Worm (Caenorhabditis elegans) whole organism, early embryonic: ENCODE results near the gene cept-1.

Experiments
- F13C5.2 ChIP-seq: sonication (generic microtip); optimal IDR thresholded peaks from 2 replicates; lab custom pipeline; 2017; ENCODE audit warnings: mild to moderate bottlenecking, missing genetic modification characterization, inconsistent platforms, missing compliant biosample characterization
- aly-1 ChIP-seq: sonication (generic microtip); optimal IDR thresholded peaks from 2 replicates; lab custom pipeline; 2016; ENCODE audit warnings: missing genetic modification characterization, missing compliant biosample characterization
- ama-1 ChIP-seq: fragments of 150-350 bp; optimal IDR thresholded peaks from 2 replicates; lab custom pipeline; 2014
- ets-7 ChIP-seq: sonication (generic microtip); optimal IDR thresholded peaks from 2 replicates; lab custom pipeline; 2016; ENCODE audit warnings: missing genotype, missing genetic modification characterization, missing compliant biosample characterization
- flt-1 ChIP-seq: fragments of 200-800 bp; sonication (Bioruptor generic); IDR thresholded peaks from 2 replicates; pipeline ENCODE4 v1.3.6; 2022; ENCODE audit warnings: missing genetic modification characterization, missing compliant biosample characterization
- scrt-1 ChIP-seq: fragments of 200-800 bp; sonication (Bioruptor generic); IDR thresholded peaks from 2 replicates; pipeline ENCODE4 v1.3.6; 2022; ENCODE audit warnings: missing genetic modification characterization, missing compliant biosample characterization
- tbx-37 ChIP-seq: fragments of 200-800 bp; sonication (Bioruptor generic); conservative IDR thresholded peaks from 2 replicates; pipeline ENCODE4 v1.3.6; 2022; ENCODE audit warnings: missing genetic modification reagents, missing genetic modification characterization, missing compliant biosample characterization

- TF ChIP-seq flt-1 = no peak
- TF ChIP-seq ama-1 (lab: Kevin White, UChicago) = no peak
- TF ChIP-seq scrt-1 (GFP tag; lab: Robert Waterston, UW) = no peak
- TF ChIP-seq aly-1 (tag; lab: Kevin White, UChicago) = no peak
- no peak for TF ChIP-seq ets-7 (tag; lab: Kevin White, UChicago)
- TF ChIP-seq tbx-37 (GFP tag; lab: Robert Waterston, UW) = no peak
- TF ChIP-seq F13C5.2 (tag; lab: Kevin White, UChicago) = no peak
These were observed 51.7 kb downstream of the cept-1 start, which contains the start of gene gei-3 for ce11 chrX:12813539-12813938.
